Worm (Caenorhabditis elegans) whole organism, young adult: ENCODE results near the gene nsph-3.1.
A peak's percentile ranks its signal among the peaks of the same experiment; 100 is the strongest.

Experiments
- B0336.3 ChIP-seq: fragments of 200-800 bp; sonication (Bioruptor generic); IDR thresholded peaks from 2 replicates; pipeline ENCODE4 v1.3.6; 2022; ENCODE audit warnings: missing genetic modification characterization, missing compliant biosample characterization
- C17E4.6 ChIP-seq: fragments of 200-800 bp; sonication (Bioruptor generic); IDR thresholded peaks from 2 replicates; pipeline ENCODE4 v1.3.6; 2022; ENCODE audit warnings: missing genetic modification reagents, missing genetic modification characterization, missing compliant biosample characterization
- D2030.7 ChIP-seq: fragments of 200-800 bp; sonication (Bioruptor generic); IDR thresholded peaks from 2 replicates; pipeline ENCODE4 v1.3.6; 2022; ENCODE audit warnings: missing genetic modification reagents, missing genetic modification characterization, missing compliant biosample characterization
- F10E7.11 ChIP-seq: sonication (generic microtip); optimal IDR thresholded peaks from 2 replicates; lab custom pipeline; 2017; ENCODE audit warnings: mild to moderate bottlenecking, missing genetic modification characterization, moderate library complexity, missing compliant biosample characterization
- F22D6.2 ChIP-seq: sonication (generic microtip); optimal IDR thresholded peaks from 2 replicates; lab custom pipeline; 2016; ENCODE audit warnings: mild to moderate bottlenecking, missing genetic modification characterization, missing compliant biosample characterization
- F33H1.4 ChIP-seq: fragments of 200-800 bp; sonication (Bioruptor generic); IDR thresholded peaks from 2 replicates; pipeline ENCODE4 v1.3.6; 2022; ENCODE audit warnings: missing genetic modification reagents, missing genetic modification characterization, missing compliant biosample characterization
- F55B11.4 ChIP-seq: sonication (generic microtip); optimal IDR thresholded peaks from 2 replicates; lab custom pipeline; 2016; ENCODE audit warnings: missing compliant biosample characterization, missing genetic modification characterization, borderline replicate concordance; ENCODE audit not compliant: insufficient read depth
- K11D2.4 ChIP-seq: fragments of 200-800 bp; sonication (Bioruptor generic); IDR thresholded peaks from 2 replicates; pipeline ENCODE4 v1.3.6; 2022; ENCODE audit warnings: missing genetic modification reagents, missing genetic modification characterization, missing compliant biosample characterization
- Y53F4B.3 ChIP-seq: fragments of 200-800 bp; sonication (Bioruptor generic); IDR thresholded peaks from 2 replicates; pipeline ENCODE4 v1.3.6; 2022; ENCODE audit warnings: missing genetic modification reagents, missing genetic modification characterization, missing compliant biosample characterization
- ZK185.1 ChIP-seq: sonication (generic microtip); optimal IDR thresholded peaks from 2 replicates; lab custom pipeline; 2016; ENCODE audit warnings: mild to moderate bottlenecking, missing genetic modification characterization, missing compliant biosample characterization; ENCODE audit not compliant: poor library complexity, severe bottlenecking
- ama-1 ChIP-seq, 3 experiments: fragments of 150-350 bp in 1 of 3; sonication (generic microtip) in 2 of 3; optimal IDR thresholded peaks; 2 replicates each; lab custom pipeline; 2014 to 2018; ENCODE audit warnings: missing biosample characterization in 2 of 3, missing genetic modification characterization in 2 of 3, missing genetic modification reagents in 2 of 3
- aptf-3 ChIP-seq: fragments of 200-800 bp; sonication (Bioruptor generic); IDR thresholded peaks from 2 replicates; pipeline ENCODE4 v1.3.6; 2022; ENCODE audit warnings: missing genetic modification characterization, missing compliant biosample characterization
- attf-3 ChIP-seq: fragments of 200-800 bp; sonication (Bioruptor generic); conservative IDR thresholded peaks from 2 replicates; pipeline ENCODE4 v1.3.6; 2022; ENCODE audit warnings: missing genetic modification reagents, missing genetic modification characterization, missing compliant biosample characterization
- attf-5 ChIP-seq: fragments of 200-800 bp; sonication (Bioruptor generic); optimal IDR thresholded peaks from 2 replicates; lab custom pipeline; 2018; ENCODE audit warnings: mild to moderate bottlenecking, missing genetic modification characterization, missing compliant biosample characterization
- bed-2 ChIP-seq: fragments of 200-800 bp; sonication (Bioruptor generic); IDR thresholded peaks from 2 replicates; pipeline ENCODE4 v1.3.6; 2022; ENCODE audit warnings: missing genetic modification reagents, missing genetic modification characterization, missing compliant biosample characterization
- ccch-3 ChIP-seq: fragments of 200-800 bp; sonication (Bioruptor generic); optimal IDR thresholded peaks from 2 replicates; lab custom pipeline; 2018; ENCODE audit warnings: mild to moderate bottlenecking, missing genetic modification characterization, missing compliant biosample characterization
- cebp-1 ChIP-seq, 2 experiments: fragments of 200-800 bp in 1 of 2; sonication (Bioruptor generic) in 1 of 2; sonication (generic microtip) in 1 of 2; IDR thresholded peaks in 1 of 2; optimal IDR thresholded peaks in 1 of 2; 2 replicates each; pipeline versions ENCODE4 v1.3.6 to Lab custom; 2017 to 2022; ENCODE audit warnings: missing compliant biosample characterization in 2 of 2, missing genetic modification characterization in 2 of 2, mild to moderate bottlenecking in 1 of 2, missing genetic modification reagents in 1 of 2, moderate library complexity in 1 of 2
- cebp-2 ChIP-seq: fragments of 200-800 bp; sonication (Bioruptor generic); IDR thresholded peaks from 2 replicates; pipeline ENCODE4 v1.3.6; 2022; ENCODE audit warnings: missing genetic modification characterization, missing compliant biosample characterization
- ceh-58 ChIP-seq: fragments of 200-800 bp; sonication (Bioruptor generic); IDR thresholded peaks from 2 replicates; pipeline ENCODE4 v1.3.6; 2022; ENCODE audit warnings: missing genetic modification characterization, missing compliant biosample characterization
- ceh-91 ChIP-seq: fragments of 200-800 bp; sonication (Bioruptor generic); IDR thresholded peaks from 2 replicates; pipeline ENCODE4 v1.3.6; 2022; ENCODE audit warnings: missing genetic modification reagents, missing genetic modification characterization, missing compliant biosample characterization
- chd-7 ChIP-seq: sonication (generic microtip); optimal IDR thresholded peaks from 2 replicates; lab custom pipeline; 2016; ENCODE audit warnings: mild to moderate bottlenecking, missing genetic modification characterization, moderate library complexity, missing compliant biosample characterization
- dox-1 ChIP-seq: fragments of 200-800 bp; sonication (Bioruptor generic); IDR thresholded peaks from 2 replicates; pipeline ENCODE4 v1.3.6; 2022; ENCODE audit warnings: missing genetic modification reagents, missing genetic modification characterization, missing compliant biosample characterization
- efl-1 ChIP-seq: fragments of 150-350 bp; optimal IDR thresholded peaks from 2 replicates; lab custom pipeline; 2014; ENCODE audit warnings: missing biosample characterization, missing genetic modification reagents, missing genetic modification characterization
- fkh-3 ChIP-seq: sonication (generic microtip); optimal IDR thresholded peaks from 2 replicates; lab custom pipeline; 2016; ENCODE audit warnings: mild to moderate bottlenecking, missing genetic modification characterization, missing compliant biosample characterization
- hlh-12 ChIP-seq: sonication (generic microtip); optimal IDR thresholded peaks from 2 replicates; lab custom pipeline; 2016; ENCODE audit warnings: missing genetic modification characterization, missing compliant biosample characterization
- hlh-26 ChIP-seq: fragments of 200-800 bp; sonication (Bioruptor generic); conservative IDR thresholded peaks from 2 replicates; pipeline ENCODE4 v1.3.6; 2022; ENCODE audit warnings: missing genetic modification reagents, missing genetic modification characterization, missing compliant biosample characterization
- hrde-1 ChIP-seq: sonication (generic microtip); optimal IDR thresholded peaks from 2 replicates; lab custom pipeline; 2016; ENCODE audit warnings: missing genetic modification characterization, mild to moderate bottlenecking, missing compliant biosample characterization, moderate library complexity, missing genotype, missing genetic modification reagents, borderline replicate concordance
- hsf-1 ChIP-seq: fragments of 200-800 bp; sonication (Bioruptor generic); IDR thresholded peaks from 2 replicates; pipeline ENCODE4 v1.3.6; 2022; ENCODE audit warnings: missing genetic modification reagents, missing genetic modification characterization, missing compliant biosample characterization
- let-526 ChIP-seq: fragments of 200-800 bp; sonication (Bioruptor generic); IDR thresholded peaks from 2 replicates; pipeline ENCODE4 v1.3.6; 2022; ENCODE audit warnings: missing genetic modification reagents, missing genetic modification characterization, missing compliant biosample characterization
- lsl-1 ChIP-seq: fragments of 200-800 bp; sonication (Bioruptor generic); optimal IDR thresholded peaks from 2 replicates; lab custom pipeline; 2018; ENCODE audit warnings: mild to moderate bottlenecking, missing genetic modification characterization, moderate library complexity, missing compliant biosample characterization
- lsy-27 ChIP-seq: sonication (generic microtip); optimal IDR thresholded peaks from 2 replicates; lab custom pipeline; 2017; ENCODE audit warnings: missing genetic modification characterization, mild to moderate bottlenecking, missing compliant biosample characterization, antibody characterized with exemption, missing genotype, borderline replicate concordance; ENCODE audit not compliant: insufficient read depth
- madf-10 ChIP-seq: sonication (generic microtip); optimal IDR thresholded peaks from 2 replicates; lab custom pipeline; 2016; ENCODE audit warnings: mild to moderate bottlenecking, missing genetic modification characterization, missing compliant biosample characterization
- mel-28 ChIP-seq: sonication (generic microtip); optimal IDR thresholded peaks from 2 replicates; lab custom pipeline; 2016; ENCODE audit warnings: borderline replicate concordance, mild to moderate bottlenecking, missing genetic modification characterization, missing compliant biosample characterization
- nfyb-1 ChIP-seq: fragments of 200-800 bp; sonication (Bioruptor generic); IDR thresholded peaks from 2 replicates; pipeline ENCODE4 v1.3.6; 2022; ENCODE audit warnings: missing genetic modification reagents, missing genetic modification characterization, missing compliant biosample characterization
- rcor-1 ChIP-seq: fragments of 200-800 bp; sonication (Bioruptor generic); IDR thresholded peaks from 2 replicates; pipeline ENCODE4 v1.3.6; 2022; ENCODE audit warnings: missing genetic modification reagents, missing genetic modification characterization, missing compliant biosample characterization
- rec-8 ChIP-seq, 2 experiments: sonication (generic microtip); optimal IDR thresholded peaks; 2 replicates each; lab custom pipeline; 2016; ENCODE audit warnings: mild to moderate bottlenecking in 2 of 2, missing genetic modification characterization in 2 of 2, missing genetic modification reagents in 2 of 2, missing genotype in 2 of 2, missing biosample characterization in 1 of 2, missing compliant biosample characterization in 1 of 2, moderate library complexity in 1 of 2
- repo-1 ChIP-seq: sonication (generic microtip); optimal IDR thresholded peaks from 2 replicates; lab custom pipeline; 2017; ENCODE audit warnings: mild to moderate bottlenecking, missing genetic modification characterization, missing compliant biosample characterization
- rpc-1 ChIP-seq, 2 experiments: fragments of 150-350 bp in 1 of 2; sonication (generic microtip) in 1 of 2; optimal IDR thresholded peaks; 2 replicates each; lab custom pipeline; 2014 to 2018; ENCODE audit warnings: missing biosample characterization in 1 of 2, missing genetic modification characterization in 1 of 2, missing genetic modification reagents in 1 of 2, missing genotype in 1 of 2
- snpc-1.3 ChIP-seq: sonication (generic microtip); optimal IDR thresholded peaks from 2 replicates; lab custom pipeline; 2017; ENCODE audit warnings: missing genetic modification characterization, mild to moderate bottlenecking, missing compliant biosample characterization, antibody characterized with exemption, moderate library complexity, missing genotype, missing genetic modification reagents; ENCODE audit not compliant: insufficient read depth
- somi-1 ChIP-seq: fragments of 200-800 bp; sonication (Bioruptor generic); optimal IDR thresholded peaks from 2 replicates; lab custom pipeline; 2018; ENCODE audit warnings: mild to moderate bottlenecking, missing genetic modification characterization, missing compliant biosample characterization
- sptf-2 ChIP-seq: fragments of 200-800 bp; sonication (Bioruptor generic); optimal IDR thresholded peaks from 2 replicates; lab custom pipeline; 2018; ENCODE audit warnings: mild to moderate bottlenecking, missing genetic modification characterization, missing compliant biosample characterization
- tbp1 ChIP-seq: fragments of 200-800 bp; sonication (Bioruptor generic); optimal IDR thresholded peaks from 2 replicates; lab custom pipeline; 2018; ENCODE audit warnings: mild to moderate bottlenecking, missing genetic modification characterization, missing compliant biosample characterization
- xnd-1 ChIP-seq: sonication (generic microtip); optimal IDR thresholded peaks from 2 replicates; lab custom pipeline; 2016; ENCODE audit warnings: missing genotype, missing genetic modification reagents, missing genetic modification characterization, missing compliant biosample characterization
- ztf-26 ChIP-seq: sonication (generic microtip); optimal IDR thresholded peaks from 2 replicates; lab custom pipeline; 2017; ENCODE audit warnings: missing genetic modification characterization, missing compliant biosample characterization
- ztf-28 ChIP-seq: fragments of 200-800 bp; sonication (Bioruptor generic); IDR thresholded peaks from 2 replicates; pipeline ENCODE4 v1.3.6; 2022; ENCODE audit warnings: missing genetic modification reagents, missing genetic modification characterization, missing compliant biosample characterization

Gene nsph-3.1

ce11 chrIV:10918877-10919560 lies 30.6 kb upstream of the nsph-3.1 start (continued):
- peak; percentile 93 for TF ChIP-seq lsl-1
- no peak for TF ChIP-seq bed-2
- no peak for TF ChIP-seq F10E7.11 (tag; lab: Kevin White, UChicago)
- peak; percentile 84 for TF ChIP-seq dox-1 (GFP tag; lab: Robert Waterston, UW)
- no peak for TF ChIP-seq fkh-3 (tag; lab: Kevin White, UChicago)
- no peak for TF ChIP-seq mel-28 (tag; lab: Kevin White, UChicago)
- peak; percentile 68 for TF ChIP-seq ceh-91 (GFP tag; lab: Robert Waterston, UW)
- TF ChIP-seq rcor-1 (GFP tag; lab: Robert Waterston, UW): no peak
- TF ChIP-seq hlh-12 (tag; lab: Kevin White, UChicago): no peak
- peak; percentile 14; the same call in 1 of the 2 replicates for TF ChIP-seq D2030.7 (GFP tag; lab: Robert Waterston, UW)
- no peak for TF ChIP-seq Y53F4B.3 (GFP tag; lab: Robert Waterston, UW)
- TF ChIP-seq F55B11.4 (tag; lab: Kevin White, UChicago): no peak
- peak; percentile 58 for TF ChIP-seq chd-7 (tag; lab: Kevin White, UChicago)
- TF ChIP-seq nfyb-1 (GFP tag; lab: Robert Waterston, UW): peak; percentile 62; the same call in 1 of the 2 replicates
- no peak for TF ChIP-seq aptf-3
- TF ChIP-seq hlh-26 (GFP tag; lab: Robert Waterston, UW): no peak
- TF ChIP-seq let-526: no peak
- peak; percentile 74 for TF ChIP-seq B0336.3
- 0 out of 2 replicates have a peak, but pooled peaks have one; percentile 33 for TF ChIP-seq K11D2.4 (GFP tag; lab: Robert Waterston, UW)
- TF ChIP-seq ztf-28 (GFP tag; lab: Robert Waterston, UW): no peak
- TF ChIP-seq cebp-1 (GFP tag; IDR thresholded peaks at IDR 0.05; lab: Robert Waterston, UW): no peak
- TF ChIP-seq cebp-1 (tag; optimal IDR thresholded peaks at IDR 0.05; lab: Kevin White, UChicago): peak; percentile 78
- no peak for TF ChIP-seq rec-8 (tag; optimal IDR thresholded peaks at IDR 0.05; lab: Kevin White, UChicago)
- TF ChIP-seq ZK185.1 (tag; lab: Kevin White, UChicago): no peak
- TF ChIP-seq tbp1 (GFP tag; lab: Kevin White, UChicago): peak; percentile 38
- TF ChIP-seq efl-1 (GFP tag; lab: Kevin White, UChicago): no peak
- TF ChIP-seq attf-5 (GFP tag; lab: Kevin White, UChicago): peak; percentile 89
- no peak for TF ChIP-seq C17E4.6
- TF ChIP-seq F22D6.2 (tag; lab: Kevin White, UChicago): no peak
- no peak for TF ChIP-seq snpc-1.3 (tag; lab: Kevin White, UChicago)
- no peak for TF ChIP-seq cebp-2 (GFP tag; lab: Robert Waterston, UW)
- TF ChIP-seq ccch-3 (GFP tag; lab: Kevin White, UChicago): no peak
- TF ChIP-seq attf-3 (GFP tag; lab: Robert Waterston, UW): 0 out of 2 replicates have a peak, but pooled peaks have one; percentile 20
- no peak for TF ChIP-seq lsy-27 (tag; lab: Kevin White, UChicago)
- TF ChIP-seq rpc-1 (optimal IDR thresholded peaks at IDR 0.05; lab: Kevin White, UChicago): no peak
- no peak for TF ChIP-seq rpc-1 (tag; optimal IDR thresholded peaks at IDR 0.05; lab: Kevin White, UChicago)
- TF ChIP-seq ceh-58 (GFP tag; lab: Robert Waterston, UW): no peak

- TF ChIP-seq madf-10: no peak
- no peak for TF ChIP-seq hrde-1
- no peak for TF ChIP-seq xnd-1 (tag; lab: Kevin White, UChicago)
- TF ChIP-seq ztf-28 (GFP tag; lab: Robert Waterston, UW): no peak
- TF ChIP-seq mel-28 (tag; lab: Kevin White, UChicago): no peak
- no peak for TF ChIP-seq somi-1 (GFP tag; lab: Kevin White, UChicago)
- no peak for TF ChIP-seq ama-1 (optimal IDR thresholded peaks at IDR 0.05; lab: Kevin White, UChicago)
- no peak for TF ChIP-seq ama-1 (GFP tag; optimal IDR thresholded peaks at IDR 0.05; lab: Kevin White, UChicago)
- TF ChIP-seq sptf-2 (GFP tag; lab: Kevin White, UChicago): no peak
- no peak for TF ChIP-seq hsf-1 (GFP tag; lab: Robert Waterston, UW)
- TF ChIP-seq repo-1 (tag; lab: Kevin White, UChicago): no peak
- no peak for TF ChIP-seq F33H1.4
- TF ChIP-seq F55B11.4 (tag; lab: Kevin White, UChicago): no peak
- no peak for TF ChIP-seq ztf-26 (tag; lab: Kevin White, UChicago)
Measured at ce11 chrIV:10919770-10920169, 29.8 kb upstream of the nsph-3.1 start, which contains the start of gene rbr-2. Gene rbr-2 (plus strand): TSS chrIV:10920070.
